Fruit fly (Drosophila melanogaster): ENCODE data around the gene CG7872.
A peak's percentile ranks its signal among the peaks of the same experiment; 100 is the strongest.

Gene CG7872

dm6 chrX:15615426-15615825 is 37.4 kb downstream of the CG7872 start (continued):
- no peak for TF ChIP-seq shn (GFP tag; optimal IDR thresholded peaks at IDR 0.05)
- TF ChIP-seq trh (GFP tag; optimal IDR thresholded peaks at IDR 0.05): no peak
- peak; percentile 49 for TF ChIP-seq Abd-B (GFP tag; optimal IDR thresholded peaks at IDR 0.05)
- TF ChIP-seq Atf3 (GFP tag; optimal IDR thresholded peaks at IDR 0.05): no peak
- TF ChIP-seq dpn (GFP tag; optimal IDR thresholded peaks at IDR 0.05): peak; percentile 34 to 53
- TF ChIP-seq CG7271 (tag; optimal IDR thresholded peaks at IDR 0.05): no peak
- no peak for TF ChIP-seq Opbp (GFP tag; IDR thresholded peaks at IDR 0.05; ENCODE audit: partially characterized antibody)
- TF ChIP-seq CG15696 (tag; optimal IDR thresholded peaks at IDR 0.05): peak; percentile 38
- peak; percentile 47 for TF ChIP-seq Six4 (GFP tag; optimal IDR thresholded peaks at IDR 0.05)
- TF ChIP-seq sima (GFP tag; optimal IDR thresholded peaks at IDR 0.05): peak; percentile 3
- TF ChIP-seq CG9727 (GFP tag; optimal IDR thresholded peaks at IDR 0.05): peak; percentile 36
- peak; percentile 50; the same call in 2 of the 3 replicates for TF ChIP-seq zfh1 (GFP tag; IDR thresholded peaks at IDR 0.05)
- peak; percentile 30 for TF ChIP-seq CG12155 (GFP tag; optimal IDR thresholded peaks at IDR 0.05)
- peak; percentile 71 for TF ChIP-seq fd96Cb (tag; optimal IDR thresholded peaks at IDR 0.05)
- TF ChIP-seq CG15073 (GFP tag; optimal IDR thresholded peaks at IDR 0.05): no peak
- no peak for TF ChIP-seq Taf1 (GFP tag; IDR thresholded peaks at IDR 0.05)
- no peak for TF ChIP-seq sd (tag; optimal IDR thresholded peaks at IDR 0.05)
- TF ChIP-seq CG9932 (GFP tag; IDR thresholded peaks at IDR 0.05): no peak
- TF ChIP-seq fu2 (GFP tag; optimal IDR thresholded peaks at IDR 0.05): no peak
- no peak for TF ChIP-seq rib (GFP tag; IDR thresholded peaks at IDR 0.05)
- TF ChIP-seq nerfin-1 (tag; optimal IDR thresholded peaks at IDR 0.05): peak; percentile 35
- TF ChIP-seq so (GFP tag; IDR thresholded peaks at IDR 0.05): peak; percentile 70; the same call in 2 of the 3 replicates
- TF ChIP-seq Bteb2 (GFP tag; optimal IDR thresholded peaks at IDR 0.05): peak; percentile 25
- no peak for TF ChIP-seq CG2202 (tag; optimal IDR thresholded peaks at IDR 0.05)
- TF ChIP-seq slp2 (GFP tag; optimal IDR thresholded peaks at IDR 0.05): no peak
- no peak for TF ChIP-seq HLH4C (GFP tag; IDR thresholded peaks at IDR 0.05; ENCODE audit: partially characterized antibody)
- TF ChIP-seq CG14860 (GFP tag; IDR thresholded peaks at IDR 0.05; ENCODE audit: partially characterized antibody): no peak
- TF ChIP-seq CG2116 (GFP tag; optimal IDR thresholded peaks at IDR 0.05): no peak
- no peak for TF ChIP-seq al (GFP tag; IDR thresholded peaks at IDR 0.05)
- TF ChIP-seq CG14014 (GFP tag; IDR thresholded peaks at IDR 0.05): no peak
- peak; percentile 10 for TF ChIP-seq chn (GFP tag; optimal IDR thresholded peaks at IDR 0.05)
- no peak for TF ChIP-seq CG3995 (GFP tag; optimal IDR thresholded peaks at IDR 0.05)
- peak; percentile 66 for TF ChIP-seq HLH3B (GFP tag; IDR thresholded peaks at IDR 0.05)
- no peak for TF ChIP-seq CG13894 (tag; optimal IDR thresholded peaks at IDR 0.05)
- TF ChIP-seq tin (GFP tag; optimal IDR thresholded peaks at IDR 0.05): peak; percentile 56
- TF ChIP-seq br (optimal IDR thresholded peaks at IDR 0.05): no peak
- TF ChIP-seq CG12391 (tag; optimal IDR thresholded peaks at IDR 0.05): peak; percentile 73
- peak; percentile 26 for TF ChIP-seq CG15601 (tag; optimal IDR thresholded peaks at IDR 0.05)
- TF ChIP-seq CG15269 (tag; optimal IDR thresholded peaks at IDR 0.05): peak; percentile 69
- peak; percentile 20 for TF ChIP-seq BtbVII (GFP tag; optimal IDR thresholded peaks at IDR 0.05)
- TF ChIP-seq Lhr (GFP tag; optimal IDR thresholded peaks at IDR 0.05): no peak
- no peak for TF ChIP-seq repo (GFP tag; optimal IDR thresholded peaks at IDR 0.05)
- no peak for TF ChIP-seq CG13287 (GFP tag; IDR thresholded peaks at IDR 0.05; ENCODE audit: partially characterized antibody)
- peak; percentile 34 for TF ChIP-seq CHES-1-like (GFP tag; optimal IDR thresholded peaks at IDR 0.05)
- TF ChIP-seq mld (GFP tag; IDR thresholded peaks at IDR 0.05; ENCODE audit: partially characterized antibody): no peak
- peak; percentile 62; the same call in 1 of the 2 replicates for TF ChIP-seq CG10959 (GFP tag; IDR thresholded peaks at IDR 0.05)
- peak; percentile 50 for TF ChIP-seq salm (tag; optimal IDR thresholded peaks at IDR 0.05)
- no peak for TF ChIP-seq CG17912 (GFP tag; optimal IDR thresholded peaks at IDR 0.05)
- peak; percentile 20 for TF ChIP-seq NK7.1 (GFP tag; optimal IDR thresholded peaks at IDR 0.05)
- peak; percentile 3 for TF ChIP-seq crc (GFP tag; optimal IDR thresholded peaks at IDR 0.05)
- TF ChIP-seq CG6272 (GFP tag; IDR thresholded peaks at IDR 0.05): no peak
- TF ChIP-seq Vsx1 (GFP tag; optimal IDR thresholded peaks at IDR 0.05): no peak

Measured in whole organism, embryonic.